Worm (Caenorhabditis elegans): ENCODE results near the gene C50E3.15.

Gene C50E3.15

ce11 chrV:7580378-7580777, 37.8 kb upstream of the C50E3.15 start, which contains the start of gene ets-6:
ets-6 (minus strand) TSS chrV:7580546.
- no peak for TF ChIP-seq ceh-82 (tag; optimal IDR thresholded peaks at IDR 0.05)
- no peak for TF ChIP-seq daf-12 (tag; optimal IDR thresholded peaks at IDR 0.05)
- TF ChIP-seq tag-97 (GFP tag; IDR thresholded peaks at IDR 0.05) = no peak
- peak; percentile 45 for TF ChIP-seq ceh-28 (tag; optimal IDR thresholded peaks at IDR 0.05)
- TF ChIP-seq lsy-2 (tag; optimal IDR thresholded peaks at IDR 0.05) = peak in 1 of 2 experiments; percentile 77
- no peak for TF ChIP-seq nhr-77 (tag; optimal IDR thresholded peaks at IDR 0.05)
- no peak for TF ChIP-seq spr-1 (tag; optimal IDR thresholded peaks at IDR 0.05)
- TF ChIP-seq ztf-7 (tag; optimal IDR thresholded peaks at IDR 0.05) = no peak
- TF ChIP-seq Y75B8A.6 (GFP tag; IDR thresholded peaks at IDR 0.05) = no peak
- no peak for TF ChIP-seq nhr-28 (tag; optimal IDR thresholded peaks at IDR 0.05)
- no peak for TF ChIP-seq madf-5 (GFP tag; IDR thresholded peaks at IDR 0.05)
- TF ChIP-seq nhr-11 (tag; optimal IDR thresholded peaks at IDR 0.05) = no peak
- peak; percentile 52 for TF ChIP-seq mep-1 (tag; optimal IDR thresholded peaks at IDR 0.05)
- TF ChIP-seq Y48G9A.11 (GFP tag; IDR thresholded peaks at IDR 0.05) = no peak
- TF ChIP-seq ztf-11 (tag; optimal IDR thresholded peaks at IDR 0.05) = no peak
- no peak for TF ChIP-seq nhr-42 (GFP tag; IDR thresholded peaks at IDR 0.05)
- TF ChIP-seq unc-62 (GFP tag; optimal IDR thresholded peaks at IDR 0.05 in 1 of 2) = peak in 1 of 2 experiments; percentile 65
- no peak for TF ChIP-seq unc-62 (tag; optimal IDR thresholded peaks at IDR 0.05)
- TF ChIP-seq Y105C5A.15 (GFP tag; IDR thresholded peaks at IDR 0.05) = no peak
- TF ChIP-seq nhr-25 (tag; optimal IDR thresholded peaks at IDR 0.05; ENCODE audit: borderline replicate concordance, insufficient read depth) = no peak
- TF ChIP-seq tra-1 (GFP tag; IDR thresholded peaks at IDR 0.05) = no peak
- peak; percentile 41 for TF ChIP-seq rbr-2 (tag; optimal IDR thresholded peaks at IDR 0.05)
- TF ChIP-seq unc-39 (tag; optimal IDR thresholded peaks at IDR 0.05) = no peak
- TF ChIP-seq ceh-20 (GFP tag; IDR thresholded peaks at IDR 0.05) = no peak
- TF ChIP-seq hlh-30 (tag; optimal IDR thresholded peaks at IDR 0.05; ENCODE audit: insufficient read depth) = no peak
- peak; percentile 2 for TF ChIP-seq aha-1 (tag)
- TF ChIP-seq F49E8.2 (tag; optimal IDR thresholded peaks at IDR 0.05; ENCODE audit: borderline replicate concordance) = no peak
- no peak for TF ChIP-seq nhr-41 (GFP tag; IDR thresholded peaks at IDR 0.05)
- no peak for TF ChIP-seq pqm-1 (tag; optimal IDR thresholded peaks at IDR 0.05)
- TF ChIP-seq F26F4.8 (GFP tag; conservative IDR thresholded peaks at IDR 0.05) = no peak
- TF ChIP-seq ceh-44 (GFP tag; IDR thresholded peaks at IDR 0.05) = peak; percentile 38; the same call in 1 of the 2 replicates
- no peak for TF ChIP-seq T20F7.1 (GFP tag; optimal IDR thresholded peaks at IDR 0.05)
- TF ChIP-seq dve-1 (tag; optimal IDR thresholded peaks at IDR 0.05; ENCODE audit: insufficient read depth) = peak; percentile 20
- no peak for TF ChIP-seq snpc-1.2 (GFP tag; IDR thresholded peaks at IDR 0.05)
- TF ChIP-seq mes-2 (tag; optimal IDR thresholded peaks at IDR 0.05; ENCODE audit: poor library complexity, severe bottlenecking) = peak; percentile 67
- TF ChIP-seq dpl-1 (GFP tag; optimal IDR thresholded peaks at IDR 0.05) = peak; percentile 36
- TF ChIP-seq daf-16 (GFP tag; optimal IDR thresholded peaks at IDR 0.05) = no peak
- no peak for TF ChIP-seq daf-16 (tag; optimal IDR thresholded peaks at IDR 0.05)
- TF ChIP-seq D1046.2 (GFP tag; IDR thresholded peaks at IDR 0.05) = no peak
- TF ChIP-seq zfp-3 (GFP tag; conservative IDR thresholded peaks at IDR 0.05) = no peak
- TF ChIP-seq lin-1 (GFP tag; IDR thresholded peaks at IDR 0.05) = no peak
- peak; percentile 96 for TF ChIP-seq lin-38 (GFP tag; IDR thresholded peaks at IDR 0.05)
- no peak for TF ChIP-seq lin-29 (GFP tag; IDR thresholded peaks at IDR 0.05)

- TF ChIP-seq lsy-2 (tag; optimal IDR thresholded peaks at IDR 0.05) (peak in 1 of 2 experiments; percentile 71), mes-2 (tag; optimal IDR thresholded peaks at IDR 0.05; ENCODE audit: poor library complexity, severe bottlenecking) (peak; percentile 73), aly-2 (tag; optimal IDR thresholded peaks at IDR 0.05) (no peak), attf-4 (tag; optimal IDR thresholded peaks at IDR 0.05) (no peak), dmd-9 (GFP tag; IDR thresholded peaks at IDR 0.05) (no peak), dpl-1 (GFP tag; optimal IDR thresholded peaks at IDR 0.05) (peak; percentile 43), lin-38 (GFP tag; IDR thresholded peaks at IDR 0.05) (peak; percentile 97), ces-1 (GFP tag; optimal IDR thresholded peaks at IDR 0.05) (no peak), mdl-1 (tag; optimal IDR thresholded peaks at IDR 0.05) (no peak), hif-1 (tag; optimal IDR thresholded peaks at IDR 0.05) (no peak), nhr-28 (tag; optimal IDR thresholded peaks at IDR 0.05) (peak; percentile 37), rbr-2 (tag; optimal IDR thresholded peaks at IDR 0.05) (peak; percentile 30), Y105C5A.15 (GFP tag; IDR thresholded peaks at IDR 0.05) (no peak), mep-1 (tag; optimal IDR thresholded peaks at IDR 0.05) (peak; percentile 24)
Observed at ce11 chrV:7587637-7588036, 30.6 kb upstream of the C50E3.15 start, which contains the start of the genes F19F10.11 and C50E3.5. F19F10.11 (minus strand) TSS chrV:7587704. C50E3.5 (plus strand) TSS chrV:7587996.

All from whole organism, L4 larva.